Worm (Caenorhabditis elegans) whole organism, early embryonic: ENCODE results near the gene F40A3.3.

Source experiments
- B0310.2 ChIP-seq: sonication (generic microtip); optimal IDR thresholded peaks from 2 replicates; lab custom pipeline; 2016; ENCODE audit warnings: mild to moderate bottlenecking, missing genetic modification characterization, missing compliant biosample characterization
- aly-1 ChIP-seq: sonication (generic microtip); optimal IDR thresholded peaks from 2 replicates; lab custom pipeline; 2016; ENCODE audit warnings: missing genetic modification characterization, missing compliant biosample characterization
- ama-1 ChIP-seq: fragments of 150-350 bp; optimal IDR thresholded peaks from 2 replicates; lab custom pipeline; 2014
- ceh-13 ChIP-seq: fragments of 200-800 bp; sonication (Bioruptor generic); optimal IDR thresholded peaks from 2 replicates; lab custom pipeline; 2018; ENCODE audit warnings: mild to moderate bottlenecking, missing genetic modification characterization, missing compliant biosample characterization
- flt-1 ChIP-seq: fragments of 200-800 bp; sonication (Bioruptor generic); IDR thresholded peaks from 2 replicates; pipeline ENCODE4 v1.3.6; 2022; ENCODE audit warnings: missing genetic modification characterization, missing compliant biosample characterization
- hmg-4 ChIP-seq: fragments of 200-800 bp; sonication (Bioruptor generic); optimal IDR thresholded peaks from 2 replicates; lab custom pipeline; 2018; ENCODE audit warnings: mild to moderate bottlenecking, missing genetic modification characterization, missing compliant biosample characterization
- scrt-1 ChIP-seq: fragments of 200-800 bp; sonication (Bioruptor generic); IDR thresholded peaks from 2 replicates; pipeline ENCODE4 v1.3.6; 2022; ENCODE audit warnings: missing genetic modification characterization, missing compliant biosample characterization
- sea-1 ChIP-seq: fragments of 200-800 bp; sonication (Bioruptor generic); conservative IDR thresholded peaks from 2 replicates; pipeline ENCODE4 v1.3.6; 2022; ENCODE audit warnings: missing genetic modification characterization, missing compliant biosample characterization
- tbx-11 ChIP-seq: fragments of 200-800 bp; sonication (Bioruptor generic); IDR thresholded peaks from 2 replicates; pipeline ENCODE4 v1.3.6; 2022; ENCODE audit warnings: missing genetic modification characterization, missing compliant biosample characterization
- tra-4 ChIP-seq: sonication (generic microtip); optimal IDR thresholded peaks from 2 replicates; lab custom pipeline; 2017; ENCODE audit warnings: missing genetic modification characterization, missing compliant biosample characterization

- no peak for TF ChIP-seq hmg-4 (GFP tag; lab: Kevin White, UChicago)
- TF ChIP-seq ama-1 (lab: Kevin White, UChicago): no peak
- no peak for TF ChIP-seq aly-1 (tag; lab: Kevin White, UChicago)
- no peak for TF ChIP-seq ceh-13 (GFP tag; lab: Kevin White, UChicago)
- TF ChIP-seq flt-1: no peak
- no peak for TF ChIP-seq scrt-1
- no peak for TF ChIP-seq tbx-11
- TF ChIP-seq sea-1 (GFP tag; lab: Robert Waterston, UW): no peak
- no peak for TF ChIP-seq B0310.2 (tag; lab: Kevin White, UChicago)
- no peak for TF ChIP-seq tra-4 (tag; lab: Kevin White, UChicago)
Measured at ce11 chrV:7861792-7862191, 15.5 kb upstream of the F40A3.3 start, which contains the start of gene C37C3.17.
